Worm (Caenorhabditis elegans) whole organism, L2 larva: ENCODE measurements around the gene plc-3.

Experiments used
- alr-1 ChIP-seq: fragments of 150-350 bp; optimal IDR thresholded peaks from 2 replicates; lab custom pipeline; 2014; ENCODE audit warnings: missing biosample characterization, missing genetic modification characterization
- elt-3 ChIP-seq: sonication (generic microtip); optimal IDR thresholded peaks from 2 replicates; lab custom pipeline; 2017; ENCODE audit warnings: missing biosample characterization, missing genetic modification characterization
- fos-1 ChIP-seq: fragments of 150-350 bp; optimal IDR thresholded peaks from 2 replicates; lab custom pipeline; 2014; ENCODE audit warnings: missing biosample characterization, missing genetic modification characterization
- lin-11 ChIP-seq: fragments of 150-350 bp; sonication (generic microtip); optimal IDR thresholded peaks from 2 replicates; lab custom pipeline; 2014; ENCODE audit warnings: missing biosample characterization, missing genetic modification characterization, inconsistent platforms, mixed read lengths
- nhr-237 ChIP-seq: fragments of 150-350 bp; optimal IDR thresholded peaks from 2 replicates; lab custom pipeline; 2014; ENCODE audit warnings: missing biosample characterization, missing genetic modification characterization
- sem-4 ChIP-seq: fragments of 150-350 bp; optimal IDR thresholded peaks from 2 replicates; lab custom pipeline; 2014; ENCODE audit warnings: missing biosample characterization, missing genetic modification reagents, missing genetic modification characterization
- snpc-4 ChIP-seq: fragments of 150-350 bp; optimal IDR thresholded peaks from 2 replicates; lab custom pipeline; 2014; ENCODE audit warnings: missing biosample characterization, missing genetic modification characterization
- unc-39 ChIP-seq: fragments of 150-350 bp; optimal IDR thresholded peaks from 2 replicates; lab custom pipeline; 2014; ENCODE audit warnings: missing biosample characterization, missing genetic modification characterization
- unc-62 ChIP-seq: fragments of 150-350 bp; optimal IDR thresholded peaks from 2 replicates; lab custom pipeline; 2014; ENCODE audit warnings: missing biosample characterization, missing genetic modification reagents, missing genetic modification characterization

- TF ChIP-seq unc-62 (GFP tag; lab: Kevin White, UChicago) (no peak), elt-3 (tag; lab: Kevin White, UChicago) (no peak), unc-39 (no peak), snpc-4 (tag; lab: Kevin White, UChicago) (no peak), alr-1 (tag; lab: Kevin White, UChicago) (no peak), lin-11 (tag; lab: Kevin White, UChicago) (no peak), fos-1 (no peak), nhr-237 (tag; lab: Kevin White, UChicago) (no peak), sem-4 (no peak)
These were observed 18.9 kb upstream of the plc-3 start for ce11 chrII:10203765-10204164.
